Fruit fly (Drosophila melanogaster) whole organism, embryonic: Measurements from ENCODE around the gene CG34296.

Experiments
- Blimp-1 ChIP-seq: fragments of 200-800 bp; sonication (Bioruptor generic); optimal IDR thresholded peaks from 3 replicates; lab custom pipeline; 2018; ENCODE audit warnings: missing biosample characterization, missing genetic modification characterization, mild to moderate bottlenecking, moderate library complexity, missing genetic modification reagents
- CG10565 ChIP-seq: fragments of 200-800 bp; sonication (Bioruptor generic); optimal IDR thresholded peaks from 3 replicates; lab custom pipeline; 2016; ENCODE audit warnings: missing biosample characterization, mild to moderate bottlenecking, missing genetic modification characterization
- CG12219 ChIP-seq: fragments of 200-800 bp; sonication (Bioruptor generic); optimal IDR thresholded peaks from 3 replicates; lab custom pipeline; 2018; ENCODE audit warnings: missing biosample characterization, mild to moderate bottlenecking, missing genetic modification characterization
- CG1233 ChIP-seq: fragments of 200-800 bp; sonication (Bioruptor generic); optimal IDR thresholded peaks from 4 replicates; lab custom pipeline; 2018; ENCODE audit warnings: missing biosample characterization, mild to moderate bottlenecking, missing genetic modification characterization
- CG1602 ChIP-seq: fragments of 200-800 bp; sonication (Bioruptor generic); optimal IDR thresholded peaks from 3 replicates; lab custom pipeline; 2016; ENCODE audit warnings: missing biosample characterization, missing genetic modification characterization
- CG1647 ChIP-seq: fragments of 200-800 bp; sonication (Bioruptor generic); optimal IDR thresholded peaks from 3 replicates; lab custom pipeline; 2016; ENCODE audit warnings: missing biosample characterization, missing genetic modification characterization
- CG16863 ChIP-seq: fragments of 200-800 bp; sonication (Bioruptor generic); optimal IDR thresholded peaks from 3 replicates; lab custom pipeline; 2016; ENCODE audit warnings: missing biosample characterization, missing genetic modification characterization
- CG17328 ChIP-seq: fragments of 200-800 bp; sonication (Bioruptor generic); IDR thresholded peaks from 2 replicates; pipeline ENCODE4 v1.3.6; 2022; ENCODE audit warnings: missing biosample characterization, missing genetic modification characterization
- CG31388 ChIP-seq: fragments of 200-800 bp; sonication (Bioruptor generic); optimal IDR thresholded peaks from 2 replicates; lab custom pipeline; 2016; ENCODE audit warnings: missing biosample characterization, missing genetic modification characterization
- CG34224 ChIP-seq: fragments of 200-800 bp; sonication (Bioruptor generic); IDR thresholded peaks from 3 replicates; pipeline ENCODE4 v1.3.6; 2022; ENCODE audit warnings: missing biosample characterization, missing genetic modification characterization; ENCODE audit not compliant: partially characterized antibody
- CG6689 ChIP-seq: fragments of 200-800 bp; sonication (Bioruptor generic); IDR thresholded peaks from 2 replicates; pipeline ENCODE4 v1.3.6; 2022; ENCODE audit warnings: missing biosample characterization, missing genetic modification characterization
- CG7556 ChIP-seq: fragments of 200-800 bp; sonication (Bioruptor generic); optimal IDR thresholded peaks from 2 replicates; lab custom pipeline; 2017; ENCODE audit warnings: missing biosample characterization, mild to moderate bottlenecking, missing genetic modification characterization
- CG8290 ChIP-seq, 3 experiments: fragments of 200-800 bp; sonication (Bioruptor generic); optimal IDR thresholded peaks; 2 replicates each; lab custom pipeline; 2016 to 2019; ENCODE audit warnings: missing biosample characterization in 3 of 3, missing genetic modification characterization in 3 of 3, mild to moderate bottlenecking in 2 of 3, moderate library complexity in 1 of 3
- CG8359 ChIP-seq: fragments of 200-800 bp; sonication (Bioruptor generic); optimal IDR thresholded peaks from 2 replicates; lab custom pipeline; 2017; ENCODE audit warnings: missing biosample characterization, mild to moderate bottlenecking, missing genetic modification characterization, borderline replicate concordance
- Doc3 ChIP-seq: fragments of 200-800 bp; sonication (Bioruptor generic); IDR thresholded peaks from 3 replicates; pipeline ENCODE4 v1.3.6; 2022; ENCODE audit warnings: missing biosample characterization, missing genetic modification characterization; ENCODE audit not compliant: partially characterized antibody
- Drgx ChIP-seq: fragments of 200-800 bp; sonication (Bioruptor generic); IDR thresholded peaks from 2 replicates; pipeline ENCODE4 v1.3.6; 2022; ENCODE audit warnings: missing biosample characterization, missing genetic modification characterization
- Elba2 ChIP-seq: fragments of 200-800 bp; sonication (Bioruptor generic); optimal IDR thresholded peaks from 3 replicates; lab custom pipeline; 2016; ENCODE audit warnings: missing biosample characterization, missing genetic modification characterization
- Fer1 ChIP-seq: fragments of 200-800 bp; sonication (Bioruptor generic); optimal IDR thresholded peaks from 2 replicates; lab custom pipeline; 2017; ENCODE audit warnings: missing biosample characterization, mild to moderate bottlenecking, missing genetic modification characterization
- Fer3 ChIP-seq: fragments of 200-800 bp; sonication (Bioruptor generic); optimal IDR thresholded peaks from 2 replicates; lab custom pipeline; 2018; ENCODE audit warnings: missing biosample characterization, mild to moderate bottlenecking, missing genetic modification characterization, moderate library complexity
- H2.0 ChIP-seq: fragments of 200-800 bp; sonication (Bioruptor generic); IDR thresholded peaks from 2 replicates; pipeline ENCODE4 v1.3.6; 2022; ENCODE audit warnings: missing biosample characterization, missing genetic modification characterization
- HLHmδ ChIP-seq: fragments of 200-800 bp; sonication (Bioruptor generic); optimal IDR thresholded peaks from 2 replicates; lab custom pipeline; 2018; ENCODE audit warnings: missing biosample characterization, mild to moderate bottlenecking, missing genetic modification characterization, moderate library complexity
- Hr78 ChIP-seq, 2 experiments: fragments of 200-800 bp in 1 of 2; fragments of >200 bp in 1 of 2; sonication (Bioruptor generic) in 1 of 2; optimal IDR thresholded peaks; 2 replicates each; lab custom pipeline; 2017 to 2019; ENCODE audit warnings: missing biosample characterization in 2 of 2, missing genetic modification characterization in 2 of 2, mild to moderate bottlenecking in 1 of 2, moderate library complexity in 1 of 2
- Med ChIP-seq: fragments of 200-800 bp; sonication (Bioruptor generic); peaks from one replicate; lab custom pipeline; 2016; ENCODE audit warnings: missing biosample characterization, missing genetic modification characterization, mild to moderate bottlenecking, inconsistent platforms, moderate library complexity
- NFAT ChIP-seq: fragments of 200-800 bp; sonication (Bioruptor generic); IDR thresholded peaks from 2 replicates; pipeline ENCODE4 v1.3.6; 2022; ENCODE audit warnings: missing biosample characterization, missing genetic modification characterization
- Scr ChIP-seq: fragments of 200-800 bp; sonication (Bioruptor generic); IDR thresholded peaks from 2 replicates; pipeline ENCODE4 v1.3.6; 2022; ENCODE audit warnings: missing biosample characterization, missing genetic modification characterization; ENCODE audit not compliant: partially characterized antibody
- Spps ChIP-seq: fragments of 200-800 bp; sonication (Bioruptor generic); optimal IDR thresholded peaks from 2 replicates; lab custom pipeline; 2018; ENCODE audit warnings: missing biosample characterization, mild to moderate bottlenecking, missing genetic modification characterization
- Ssrp ChIP-seq: fragments of 200-800 bp; sonication (Bioruptor generic); optimal IDR thresholded peaks from 2 replicates; lab custom pipeline; 2018; ENCODE audit warnings: missing biosample characterization, mild to moderate bottlenecking, missing genetic modification characterization, moderate library complexity
- Usf ChIP-seq: fragments of 200-800 bp; sonication (Bioruptor generic); optimal IDR thresholded peaks from 2 replicates; lab custom pipeline; 2017; ENCODE audit warnings: missing genotype, missing biosample characterization, missing genetic modification characterization
- ase ChIP-seq: fragments of 200-800 bp; sonication (Bioruptor generic); IDR thresholded peaks from 3 replicates; pipeline ENCODE4 v1.3.6; 2022; ENCODE audit warnings: missing biosample characterization, missing genetic modification characterization
- bowl ChIP-seq: fragments of 200-800 bp; sonication (Bioruptor generic); IDR thresholded peaks from 2 replicates; pipeline ENCODE4 v1.3.6; 2022; ENCODE audit warnings: missing biosample characterization, missing genetic modification characterization
- caup ChIP-seq: fragments of 200-800 bp; sonication (Bioruptor generic); optimal IDR thresholded peaks from 3 replicates; lab custom pipeline; 2017; ENCODE audit warnings: missing biosample characterization, mild to moderate bottlenecking, missing genetic modification characterization, moderate library complexity; ENCODE audit not compliant: severe bottlenecking
- dan ChIP-seq: fragments of 200-800 bp; sonication (Bioruptor generic); IDR thresholded peaks from 2 replicates; pipeline ENCODE4 v1.3.6; 2022; ENCODE audit warnings: missing biosample characterization, missing genetic modification characterization
- dati ChIP-seq: fragments of 200-800 bp; sonication (Bioruptor generic); IDR thresholded peaks from 2 replicates; pipeline ENCODE4 v1.3.6; 2022; ENCODE audit warnings: missing biosample characterization, missing genetic modification characterization
- dm ChIP-seq: fragments of 200-800 bp; sonication (Bioruptor generic); optimal IDR thresholded peaks from 3 replicates; lab custom pipeline; 2016; ENCODE audit warnings: missing biosample characterization, missing genetic modification characterization
- ems ChIP-seq: fragments of 200-800 bp; sonication (Bioruptor generic); optimal IDR thresholded peaks from 3 replicates; lab custom pipeline; 2016; ENCODE audit warnings: missing biosample characterization, missing genetic modification characterization
- fru ChIP-seq: fragments of >200 bp; optimal IDR thresholded peaks from 2 replicates; lab custom pipeline; 2017
- gem ChIP-seq: fragments of 200-800 bp; sonication (Bioruptor generic); optimal IDR thresholded peaks from 2 replicates; lab custom pipeline; 2019; ENCODE audit warnings: missing biosample characterization, mild to moderate bottlenecking, missing genetic modification characterization, moderate library complexity
- gro ChIP-seq: fragments of 200-800 bp; sonication (Bioruptor generic); optimal IDR thresholded peaks from 2 replicates; lab custom pipeline; 2016; ENCODE audit warnings: missing biosample characterization, missing genetic modification characterization
- gsb-n ChIP-seq: fragments of 200-800 bp; sonication (Bioruptor generic); optimal IDR thresholded peaks from 3 replicates; lab custom pipeline; 2018; ENCODE audit warnings: missing biosample characterization, mild to moderate bottlenecking, missing genetic modification characterization
- ken ChIP-seq: fragments of 200-800 bp; sonication (Bioruptor generic); IDR thresholded peaks from 3 replicates; pipeline ENCODE4 v1.3.6; 2022; ENCODE audit warnings: missing biosample characterization, missing genetic modification characterization
- lbe ChIP-seq: fragments of 200-800 bp; sonication (Bioruptor generic); optimal IDR thresholded peaks from 2 replicates; lab custom pipeline; 2016; ENCODE audit warnings: missing biosample characterization, mild to moderate bottlenecking, missing genetic modification characterization
- phol ChIP-seq: fragments of 200-800 bp; sonication (Bioruptor generic); optimal IDR thresholded peaks from 3 replicates; lab custom pipeline; 2018; ENCODE audit warnings: missing biosample characterization, mild to moderate bottlenecking, missing genetic modification characterization, moderate library complexity
- pnt ChIP-seq: fragments of 200-800 bp; sonication (Bioruptor generic); optimal IDR thresholded peaks from 3 replicates; lab custom pipeline; 2016; ENCODE audit warnings: missing biosample characterization, missing genetic modification characterization
- pros ChIP-seq: fragments of 200-800 bp; sonication (Bioruptor generic); optimal IDR thresholded peaks from 3 replicates; lab custom pipeline; 2019; ENCODE audit warnings: missing biosample characterization, mild to moderate bottlenecking, missing genetic modification characterization, moderate library complexity
- sim ChIP-seq: fragments of 200-800 bp; sonication (Bioruptor generic); IDR thresholded peaks from 2 replicates; pipeline ENCODE4 v1.3.6; 2022; ENCODE audit warnings: missing biosample characterization, missing genetic modification characterization
- sob ChIP-seq: fragments of 200-800 bp; sonication (Bioruptor generic); IDR thresholded peaks from 2 replicates; pipeline ENCODE4 v1.3.6; 2022; ENCODE audit warnings: missing biosample characterization, missing genetic modification characterization
- ssp ChIP-seq: fragments of 200-800 bp; sonication (Bioruptor generic); IDR thresholded peaks from 2 replicates; pipeline ENCODE4 v1.3.6; 2022; ENCODE audit warnings: missing biosample characterization, missing genetic modification characterization
- tgo ChIP-seq: fragments of 200-800 bp; sonication (Bioruptor generic); IDR thresholded peaks from 3 replicates; pipeline ENCODE4 v1.3.6; 2022; ENCODE audit warnings: missing biosample characterization, missing genetic modification characterization
- tin ChIP-seq: fragments of 200-800 bp; sonication (Bioruptor generic); optimal IDR thresholded peaks from 3 replicates; lab custom pipeline; 2016; ENCODE audit warnings: missing biosample characterization, missing genetic modification characterization
- vnd ChIP-seq: fragments of 200-800 bp; sonication (Bioruptor generic); IDR thresholded peaks from 3 replicates; pipeline ENCODE4 v1.3.6; 2022; ENCODE audit warnings: missing biosample characterization, missing genetic modification characterization; ENCODE audit not compliant: partially characterized antibody

The CG34296 gene

dm6 chr3R:29696359-29696758 is 26.0 kb upstream of the CG34296 start (continued):
- peak; percentile 14 for TF ChIP-seq gsb-n
- TF ChIP-seq Fer1 (GFP tag; lab: Kevin White, UChicago) = no peak
- TF ChIP-seq CG34224 (GFP tag; lab: Robert Waterston, UW) = no peak
- TF ChIP-seq CG16863 (GFP tag; lab: Kevin White, UChicago) = no peak
- peak; percentile 9; the same call in 1 of the 2 replicates for TF ChIP-seq sob (GFP tag; lab: Robert Waterston, UW)
- no peak for TF ChIP-seq dm
- no peak for TF ChIP-seq CG10565
- peak; percentile 48 for TF ChIP-seq phol (tag; lab: Kevin White, UChicago)
- no peak for TF ChIP-seq tgo (GFP tag; lab: Robert Waterston, UW)
- TF ChIP-seq CG12219 (GFP tag; lab: Kevin White, UChicago) = no peak
- no peak for TF ChIP-seq vnd
- no peak for TF ChIP-seq pros (GFP tag; lab: Kevin White, UChicago)
- no peak for TF ChIP-seq Spps (tag; lab: Kevin White, UChicago)
- peak; percentile 29 for TF ChIP-seq pnt (GFP tag; lab: Kevin White, UChicago)
- TF ChIP-seq CG7556 = no peak
- TF ChIP-seq Ssrp (tag; lab: Kevin White, UChicago) = peak; percentile 42
- no peak for TF ChIP-seq fru (lab: Kevin White, UChicago)
- no peak for TF ChIP-seq caup (GFP tag; lab: Kevin White, UChicago)
- no peak for TF ChIP-seq Fer3 (tag; lab: Kevin White, UChicago)
- no peak for TF ChIP-seq CG8359 (GFP tag; lab: Kevin White, UChicago)
- no peak for TF ChIP-seq ase
- 0 out of 2 replicates have a peak, but pooled peaks have one; percentile 20 for TF ChIP-seq CG6689 (GFP tag; lab: Robert Waterston, UW)
- TF ChIP-seq Scr (GFP tag; lab: Robert Waterston, UW) = no peak
- no peak for TF ChIP-seq CG1647
- TF ChIP-seq Med (GFP tag; lab: Kevin White, UChicago) = peak; percentile 68
- TF ChIP-seq CG8290 (GFP tag; optimal IDR thresholded peaks at IDR 0.05; lab: Kevin White, UChicago) = no peak
- no peak for TF ChIP-seq CG8290 (tag; optimal IDR thresholded peaks at IDR 0.05; lab: Kevin White, UChicago)
- no peak for TF ChIP-seq sim (GFP tag; lab: Robert Waterston, UW)
- peak; percentile 55 for TF ChIP-seq gem (tag; lab: Kevin White, UChicago)
- TF ChIP-seq ssp = 0 out of 2 replicates have a peak, but pooled peaks have one; percentile 14
- TF ChIP-seq Usf (GFP tag; lab: Kevin White, UChicago) = no peak
- no peak for TF ChIP-seq gro (GFP tag; lab: Kevin White, UChicago)
- TF ChIP-seq ken (GFP tag; lab: Robert Waterston, UW) = 0 out of 3 replicates have a peak, but pooled peaks have one; percentile 16
- TF ChIP-seq Doc3 (GFP tag; lab: Robert Waterston, UW) = no peak
- no peak for TF ChIP-seq lbe (GFP tag; lab: Kevin White, UChicago)
- TF ChIP-seq ems = no peak
- peak; percentile 71 for TF ChIP-seq CG17328
- peak; percentile 17 for TF ChIP-seq Blimp-1 (GFP tag; lab: Kevin White, UChicago)
- peak; percentile 40 for TF ChIP-seq Elba2 (GFP tag; lab: Kevin White, UChicago)
- TF ChIP-seq dan (GFP tag; lab: Robert Waterston, UW) = peak; percentile 18; the same call in 1 of the 2 replicates
- no peak for TF ChIP-seq Hr78 (GFP tag; optimal IDR thresholded peaks at IDR 0.05; lab: Kevin White, UChicago)
- TF ChIP-seq CG1233 (GFP tag; lab: Kevin White, UChicago) = no peak
- TF ChIP-seq CG31388 (GFP tag; lab: Kevin White, UChicago) = no peak
- TF ChIP-seq dati (GFP tag; lab: Robert Waterston, UW) = no peak
- no peak for TF ChIP-seq NFAT
- no peak for TF ChIP-seq Drgx (GFP tag; lab: Robert Waterston, UW)
- TF ChIP-seq HLHmδ (GFP tag; lab: Kevin White, UChicago) = no peak
- no peak for TF ChIP-seq bowl (GFP tag; lab: Robert Waterston, UW)
- peak; percentile 40; the same call in 1 of the 2 replicates for TF ChIP-seq H2.0 (GFP tag; lab: Robert Waterston, UW)
- TF ChIP-seq CG1602 (GFP tag; lab: Kevin White, UChicago) = peak; percentile 18
- peak; percentile 42 for TF ChIP-seq tin (GFP tag; lab: Kevin White, UChicago)
